Fruit fly (Drosophila melanogaster) whole organism, embryonic: Measurements from ENCODE around the gene Alp5.

ENCODE experiments used
- Asciz ChIP-seq: fragments of 200-800 bp; sonication (Bioruptor generic); optimal IDR thresholded peaks from 2 replicates; lab custom pipeline; 2017; ENCODE audit warnings: missing biosample characterization, mild to moderate bottlenecking, missing genetic modification characterization, missing genetic modification reagents
- Atf-2 ChIP-seq: fragments of 200-800 bp; sonication (Bioruptor generic); optimal IDR thresholded peaks from 2 replicates; lab custom pipeline; 2016; ENCODE audit warnings: missing biosample characterization, missing genetic modification characterization
- B-H2 ChIP-seq: fragments of 200-800 bp; sonication (Bioruptor generic); optimal IDR thresholded peaks from 2 replicates; lab custom pipeline; 2018; ENCODE audit warnings: missing biosample characterization, mild to moderate bottlenecking, missing genetic modification characterization
- CG1024 ChIP-seq: fragments of 200-800 bp; sonication (Bioruptor generic); IDR thresholded peaks from 2 replicates; pipeline ENCODE4 v1.3.6; 2022; ENCODE audit warnings: missing biosample characterization, missing genetic modification characterization
- CG10462 ChIP-seq: fragments of 200-800 bp; sonication (Bioruptor generic); optimal IDR thresholded peaks from 2 replicates; lab custom pipeline; 2016; ENCODE audit warnings: missing biosample characterization, missing genetic modification characterization
- CG10565 ChIP-seq: fragments of 200-800 bp; sonication (Bioruptor generic); optimal IDR thresholded peaks from 3 replicates; lab custom pipeline; 2016; ENCODE audit warnings: missing biosample characterization, mild to moderate bottlenecking, missing genetic modification characterization
- CG10979 ChIP-seq: fragments of 200-800 bp; sonication (Bioruptor generic); optimal IDR thresholded peaks from 2 replicates; lab custom pipeline; 2018; ENCODE audit warnings: missing biosample characterization, mild to moderate bottlenecking, missing genetic modification characterization, moderate library complexity
- CG11456 ChIP-seq: fragments of 200-800 bp; sonication (Bioruptor generic); IDR thresholded peaks from 3 replicates; pipeline ENCODE4 v1.3.6; 2022; ENCODE audit warnings: missing biosample characterization, missing genetic modification characterization
- CG15073 ChIP-seq: fragments of 200-800 bp; sonication (Bioruptor generic); optimal IDR thresholded peaks from 2 replicates; lab custom pipeline; 2016; ENCODE audit warnings: missing biosample characterization, missing genetic modification characterization
- CG15479 ChIP-seq: fragments of 200-800 bp; sonication (Bioruptor generic); optimal IDR thresholded peaks from 3 replicates; lab custom pipeline; 2019; ENCODE audit warnings: missing biosample characterization, mild to moderate bottlenecking, missing genetic modification characterization, moderate library complexity
- CG15696 ChIP-seq: fragments of 200-800 bp; sonication (Bioruptor generic); optimal IDR thresholded peaks from 2 replicates; lab custom pipeline; 2019; ENCODE audit warnings: missing biosample characterization, mild to moderate bottlenecking, missing genetic modification characterization, moderate library complexity
- CG16815 ChIP-seq: fragments of 200-800 bp; sonication (Bioruptor generic); optimal IDR thresholded peaks from 3 replicates; lab custom pipeline; 2017; ENCODE audit warnings: missing biosample characterization, mild to moderate bottlenecking, missing genetic modification characterization
- CG16863 ChIP-seq: fragments of 200-800 bp; sonication (Bioruptor generic); optimal IDR thresholded peaks from 3 replicates; lab custom pipeline; 2016; ENCODE audit warnings: missing biosample characterization, missing genetic modification characterization
- CG17568 ChIP-seq: fragments of 200-800 bp; sonication (Bioruptor generic); optimal IDR thresholded peaks from 2 replicates; lab custom pipeline; 2018; ENCODE audit warnings: missing biosample characterization, mild to moderate bottlenecking, missing genetic modification characterization, moderate library complexity
- CG17612 ChIP-seq: fragments of 200-800 bp; sonication (Bioruptor generic); IDR thresholded peaks from 2 replicates; pipeline ENCODE4 v1.3.6; 2022; ENCODE audit warnings: missing biosample characterization, missing genetic modification characterization
- CG31224 ChIP-seq: fragments of 200-800 bp; sonication (Bioruptor generic); IDR thresholded peaks from 2 replicates; pipeline ENCODE4 v1.3.6; 2022; ENCODE audit warnings: missing biosample characterization, missing genetic modification characterization
- CG4404 ChIP-seq: fragments of 200-800 bp; sonication (Bioruptor generic); IDR thresholded peaks from 2 replicates; pipeline ENCODE4 v1.3.6; 2022; ENCODE audit warnings: missing biosample characterization, missing genetic modification characterization
- CG7745 ChIP-seq: fragments of 200-800 bp; sonication (Bioruptor generic); optimal IDR thresholded peaks from 2 replicates; lab custom pipeline; 2018; ENCODE audit warnings: missing biosample characterization, mild to moderate bottlenecking, missing genetic modification characterization, moderate library complexity
- CG8089 ChIP-seq: fragments of 200-800 bp; sonication (Bioruptor generic); optimal IDR thresholded peaks from 3 replicates; lab custom pipeline; 2016; ENCODE audit warnings: missing biosample characterization, missing genetic modification characterization
- CG8359 ChIP-seq: fragments of 200-800 bp; sonication (Bioruptor generic); optimal IDR thresholded peaks from 2 replicates; lab custom pipeline; 2017; ENCODE audit warnings: missing biosample characterization, mild to moderate bottlenecking, missing genetic modification characterization, borderline replicate concordance
- CrebB ChIP-seq: fragments of 200-800 bp; sonication (Bioruptor generic); optimal IDR thresholded peaks from 3 replicates; lab custom pipeline; 2018; ENCODE audit warnings: missing biosample characterization, mild to moderate bottlenecking, missing genetic modification characterization
- Dfd ChIP-seq, 2 experiments: fragments of >200 bp; optimal IDR thresholded peaks; 2 replicates each; lab custom pipeline; 2017; ENCODE audit warnings: missing biosample characterization in 2 of 2, missing genetic modification characterization in 2 of 2
- Ets97D ChIP-seq: fragments of 200-800 bp; sonication (Bioruptor generic); optimal IDR thresholded peaks from 3 replicates; lab custom pipeline; 2016; ENCODE audit warnings: missing biosample characterization, missing genetic modification characterization
- HHEX ChIP-seq: fragments of 200-800 bp; sonication (Bioruptor generic); optimal IDR thresholded peaks from 3 replicates; lab custom pipeline; 2017; ENCODE audit warnings: missing biosample characterization, mild to moderate bottlenecking, missing genetic modification characterization, missing genetic modification reagents
- Hsf ChIP-seq: fragments of 200-800 bp; sonication (Bioruptor generic); optimal IDR thresholded peaks from 3 replicates; lab custom pipeline; 2016; ENCODE audit warnings: missing biosample characterization, missing genetic modification characterization
- Lpt ChIP-seq: fragments of >200 bp; optimal IDR thresholded peaks from 2 replicates; lab custom pipeline; 2018; ENCODE audit warnings: missing biosample characterization, missing genetic modification characterization
- Meics ChIP-seq: fragments of 200-800 bp; sonication (Bioruptor generic); optimal IDR thresholded peaks from 2 replicates; lab custom pipeline; 2017; ENCODE audit warnings: missing biosample characterization, mild to moderate bottlenecking, missing genetic modification characterization
- Myb ChIP-seq: fragments of 200-800 bp; sonication (Bioruptor generic); optimal IDR thresholded peaks from 2 replicates; lab custom pipeline; 2016; ENCODE audit warnings: missing biosample characterization, missing genetic modification characterization
- Sox100B ChIP-seq: fragments of 200-800 bp; sonication (Bioruptor generic); optimal IDR thresholded peaks from 3 replicates; lab custom pipeline; 2018; ENCODE audit warnings: missing biosample characterization, mild to moderate bottlenecking, missing genetic modification characterization
- Xbp1 ChIP-seq: fragments of 200-800 bp; sonication (Bioruptor generic); optimal IDR thresholded peaks from 3 replicates; lab custom pipeline; 2016; ENCODE audit warnings: missing biosample characterization, mild to moderate bottlenecking, missing genetic modification characterization
- amos ChIP-seq: fragments of 200-800 bp; sonication (Bioruptor generic); IDR thresholded peaks from 2 replicates; pipeline ENCODE4 v1.3.6; 2022; ENCODE audit warnings: missing biosample characterization, missing genetic modification characterization; ENCODE audit not compliant: partially characterized antibody
- gsb ChIP-seq: fragments of 200-800 bp; sonication (Bioruptor generic); IDR thresholded peaks from 2 replicates; pipeline ENCODE4 v1.3.6; 2022; ENCODE audit warnings: missing biosample characterization, missing genetic modification characterization
- jumu ChIP-seq: fragments of 200-800 bp; sonication (Bioruptor generic); optimal IDR thresholded peaks from 3 replicates; lab custom pipeline; 2016; ENCODE audit warnings: missing biosample characterization, missing genetic modification characterization
- lmd ChIP-seq: fragments of 200-800 bp; sonication (Bioruptor generic); IDR thresholded peaks from 2 replicates; pipeline ENCODE4 v1.3.6; 2022; ENCODE audit warnings: missing biosample characterization, missing genetic modification characterization
- lov ChIP-seq, 2 experiments: fragments of 200-800 bp in 1 of 2; fragments of >200 bp in 1 of 2; sonication (Bioruptor generic) in 1 of 2; IDR thresholded peaks in 1 of 2; optimal IDR thresholded peaks in 1 of 2; 2 replicates in 1 of 2; 3 replicates in 1 of 2; pipeline versions ENCODE4 v1.3.6 to Lab custom; 2017 to 2022; ENCODE audit warnings: missing biosample characterization in 1 of 2, missing genetic modification characterization in 1 of 2
- nmo ChIP-seq: fragments of 200-800 bp; sonication (Bioruptor generic); optimal IDR thresholded peaks from 2 replicates; lab custom pipeline; 2018; ENCODE audit warnings: missing biosample characterization, mild to moderate bottlenecking, missing genetic modification characterization, moderate library complexity
- odd ChIP-seq: fragments of 200-800 bp; sonication (Bioruptor generic); optimal IDR thresholded peaks from 2 replicates; lab custom pipeline; 2017; ENCODE audit warnings: missing biosample characterization, mild to moderate bottlenecking, missing genetic modification characterization
- org-1 ChIP-seq: fragments of 200-800 bp; sonication (Bioruptor generic); optimal IDR thresholded peaks from 2 replicates; lab custom pipeline; 2017; ENCODE audit warnings: missing biosample characterization, missing genetic modification characterization
- rib ChIP-seq: fragments of 200-800 bp; sonication (Bioruptor generic); IDR thresholded peaks from 2 replicates; pipeline ENCODE4 v1.3.6; 2022; ENCODE audit warnings: missing biosample characterization, missing genetic modification characterization
- sens ChIP-seq: fragments of 200-800 bp; sonication (Bioruptor generic); peaks from one replicate; lab custom pipeline; 2016; ENCODE audit warnings: missing biosample characterization, missing genetic modification characterization
- sima ChIP-seq: fragments of 200-800 bp; sonication (Bioruptor generic); optimal IDR thresholded peaks from 2 replicates; lab custom pipeline; 2016; ENCODE audit warnings: missing biosample characterization, missing genetic modification characterization
- slp2 ChIP-seq: fragments of 200-800 bp; sonication (Bioruptor generic); optimal IDR thresholded peaks from 2 replicates; lab custom pipeline; 2016; ENCODE audit warnings: missing biosample characterization, missing genetic modification characterization
- stwl ChIP-seq: fragments of 200-800 bp; sonication (Bioruptor generic); optimal IDR thresholded peaks from 3 replicates; lab custom pipeline; 2018; ENCODE audit warnings: missing biosample characterization, mild to moderate bottlenecking, missing genetic modification characterization, moderate library complexity
- tap ChIP-seq: fragments of 200-800 bp; optimal IDR thresholded peaks from 3 replicates; lab custom pipeline; 2019; ENCODE audit warnings: missing biosample characterization, mild to moderate bottlenecking, missing genetic modification characterization, moderate library complexity
- tin ChIP-seq: fragments of 200-800 bp; sonication (Bioruptor generic); optimal IDR thresholded peaks from 3 replicates; lab custom pipeline; 2016; ENCODE audit warnings: missing biosample characterization, missing genetic modification characterization
- tna ChIP-seq: fragments of 200-800 bp; sonication (Bioruptor generic); IDR thresholded peaks from 2 replicates; pipeline ENCODE4 v1.3.6; 2022; ENCODE audit warnings: missing biosample characterization, missing genetic modification characterization; ENCODE audit not compliant: partially characterized antibody
- vfl ChIP-seq: fragments of 200-800 bp; sonication (Bioruptor generic); optimal IDR thresholded peaks from 2 replicates; lab custom pipeline; 2016; ENCODE audit warnings: missing biosample characterization, missing genetic modification characterization
- wor ChIP-seq: fragments of 200-800 bp; sonication (Bioruptor generic); IDR thresholded peaks from 2 replicates; pipeline ENCODE4 v1.3.6; 2022; ENCODE audit warnings: missing biosample characterization, missing genetic modification characterization
- zfh1 ChIP-seq: fragments of 200-800 bp; sonication (Bioruptor generic); IDR thresholded peaks from 3 replicates; pipeline ENCODE4 v1.3.6; 2022; ENCODE audit warnings: missing biosample characterization, missing genetic modification characterization
- zfh2 ChIP-seq: fragments of 200-800 bp; sonication (Bioruptor generic); optimal IDR thresholded peaks from 2 replicates; lab custom pipeline; 2016; ENCODE audit warnings: missing biosample characterization, missing genetic modification characterization

The Alp5 gene

dm6 chr3R:21017464-21018080 is 10.8 kb upstream of the Alp5 start, which contains the start of gene Rlip (continued):
- TF ChIP-seq Xbp1 (GFP tag; lab: Kevin White, UChicago) (peak; percentile 53), lmd (GFP tag; lab: Robert Waterston, UW) (peak; percentile 47; the same call in 1 of the 2 replicates), zfh2 (GFP tag; lab: Kevin White, UChicago) (peak; percentile 55), CG15479 (GFP tag; lab: Kevin White, UChicago) (no peak), lov (optimal IDR thresholded peaks at IDR 0.05; lab: Kevin White, UChicago) (no peak), lov (GFP tag; IDR thresholded peaks at IDR 0.05; lab: Robert Waterston, UW) (no peak), CG16815 (GFP tag; lab: Kevin White, UChicago) (no peak), CG10979 (no peak), Meics (GFP tag; lab: Kevin White, UChicago) (peak; percentile 19), CG7745 (tag; lab: Kevin White, UChicago) (no peak), gsb (GFP tag; lab: Robert Waterston, UW) (no peak), CG17568 (no peak), tin (GFP tag; lab: Kevin White, UChicago) (peak; percentile 65), CG4404 (no peak), CG16863 (GFP tag; lab: Kevin White, UChicago) (peak; percentile 21), zfh1 (GFP tag; lab: Robert Waterston, UW) (peak; percentile 75), CG10565 (GFP tag; lab: Kevin White, UChicago) (no peak), Myb (GFP tag; lab: Kevin White, UChicago) (peak; percentile 96), CG17612 (GFP tag; lab: Robert Waterston, UW) (no peak), Sox100B (no peak), CG1024 (GFP tag; lab: Robert Waterston, UW) (no peak), Dfd (GFP tag; optimal IDR thresholded peaks at IDR 0.05; lab: Kevin White, UChicago) (no peak), nmo (GFP tag; lab: Kevin White, UChicago) (peak; percentile 55), tap (no peak), tna (GFP tag; lab: Robert Waterston, UW) (peak; percentile 45; the same call in 1 of the 2 replicates), CG10462 (GFP tag; lab: Kevin White, UChicago) (no peak), CG8359 (GFP tag; lab: Kevin White, UChicago) (no peak), Asciz (no peak), sens (GFP tag; lab: Kevin White, UChicago) (peak; percentile 84), vfl (GFP tag; lab: Kevin White, UChicago) (no peak), org-1 (no peak), Hsf (GFP tag; lab: Kevin White, UChicago) (peak; percentile 54), Ets97D (GFP tag; lab: Kevin White, UChicago) (peak; percentile 71), B-H2 (GFP tag; lab: Kevin White, UChicago) (peak; percentile 49), CG15073 (no peak), CG11456 (GFP tag; lab: Robert Waterston, UW) (peak; percentile 85), CG15696 (tag; lab: Kevin White, UChicago) (peak; percentile 15), sima (GFP tag; lab: Kevin White, UChicago) (no peak), CG8089 (GFP tag; lab: Kevin White, UChicago) (peak; percentile 44), rib (no peak), wor (no peak), odd (GFP tag; lab: Kevin White, UChicago) (no peak), stwl (tag; lab: Kevin White, UChicago) (peak; percentile 99), CrebB (tag; lab: Kevin White, UChicago) (no peak), Atf-2 (GFP tag; lab: Kevin White, UChicago) (peak; percentile 15), CG31224 (GFP tag; lab: Robert Waterston, UW) (peak; percentile 50), Lpt (no peak), amos (GFP tag; lab: Robert Waterston, UW) (peak; percentile 77), slp2 (GFP tag; lab: Kevin White, UChicago) (peak; percentile 30), HHEX (GFP tag; lab: Kevin White, UChicago) (peak; percentile 38), jumu (GFP tag; lab: Kevin White, UChicago) (peak; percentile 52)
